Fruit fly (Drosophila melanogaster) whole organism, embryonic: ENCODE results near the gene CG31183.

Experiments
- ATbp ChIP-seq: fragments of 200-800 bp; sonication (Bioruptor generic); optimal IDR thresholded peaks from 2 replicates; lab custom pipeline; 2017; ENCODE audit warnings: missing biosample characterization, mild to moderate bottlenecking, missing genetic modification characterization, missing genetic modification reagents
- B-H1 ChIP-seq: fragments of 200-800 bp; sonication (Bioruptor generic); IDR thresholded peaks from 3 replicates; pipeline ENCODE4 v1.3.6; 2022; ENCODE audit warnings: missing biosample characterization, missing genetic modification characterization
- B-H2 ChIP-seq: fragments of 200-800 bp; sonication (Bioruptor generic); optimal IDR thresholded peaks from 2 replicates; lab custom pipeline; 2018; ENCODE audit warnings: missing biosample characterization, mild to moderate bottlenecking, missing genetic modification characterization
- CG10274 ChIP-seq: fragments of 200-800 bp; sonication (Bioruptor generic); optimal IDR thresholded peaks from 3 replicates; lab custom pipeline; 2017; ENCODE audit warnings: missing biosample characterization, mild to moderate bottlenecking, missing genetic modification characterization
- CG10979 ChIP-seq: fragments of 200-800 bp; sonication (Bioruptor generic); optimal IDR thresholded peaks from 2 replicates; lab custom pipeline; 2018; ENCODE audit warnings: missing biosample characterization, mild to moderate bottlenecking, missing genetic modification characterization, moderate library complexity
- CG12071 ChIP-seq: fragments of 200-800 bp; sonication (Bioruptor generic); optimal IDR thresholded peaks from 3 replicates; lab custom pipeline; 2018; ENCODE audit warnings: missing biosample characterization, mild to moderate bottlenecking, missing genetic modification characterization
- CG12744 ChIP-seq: fragments of 200-800 bp; sonication (Bioruptor generic); optimal IDR thresholded peaks from 2 replicates; lab custom pipeline; 2016; ENCODE audit warnings: missing biosample characterization, missing genetic modification characterization
- CG13775 ChIP-seq: fragments of 200-800 bp; sonication (Bioruptor generic); optimal IDR thresholded peaks from 3 replicates; lab custom pipeline; 2017; ENCODE audit warnings: missing biosample characterization, mild to moderate bottlenecking, missing genetic modification characterization
- CG14965 ChIP-seq: fragments of 200-800 bp; sonication (Bioruptor generic); optimal IDR thresholded peaks from 2 replicates; lab custom pipeline; 2016; ENCODE audit warnings: missing biosample characterization, missing genetic modification characterization, borderline replicate concordance
- CG15073 ChIP-seq: fragments of 200-800 bp; sonication (Bioruptor generic); optimal IDR thresholded peaks from 2 replicates; lab custom pipeline; 2016; ENCODE audit warnings: missing biosample characterization, missing genetic modification characterization
- CG16779 ChIP-seq: fragments of 200-800 bp; sonication (Bioruptor generic); IDR thresholded peaks from 2 replicates; pipeline ENCODE4 v1.3.6; 2022; ENCODE audit warnings: missing biosample characterization, missing genetic modification characterization
- CG16863 ChIP-seq: fragments of 200-800 bp; sonication (Bioruptor generic); optimal IDR thresholded peaks from 3 replicates; lab custom pipeline; 2016; ENCODE audit warnings: missing biosample characterization, missing genetic modification characterization
- CG17361 ChIP-seq: fragments of 200-800 bp; sonication (Bioruptor generic); IDR thresholded peaks from 3 replicates; pipeline ENCODE4 v1.3.6; 2022; ENCODE audit warnings: missing biosample characterization, missing genetic modification characterization
- CG17829 ChIP-seq: fragments of 200-800 bp; optimal IDR thresholded peaks from 2 replicates; lab custom pipeline; 2019; ENCODE audit warnings: missing biosample characterization, mild to moderate bottlenecking, missing genetic modification characterization, moderate library complexity
- CG32772 ChIP-seq: fragments of 200-800 bp; sonication (Bioruptor generic); IDR thresholded peaks from 2 replicates; pipeline ENCODE4 v1.3.6; 2022; ENCODE audit warnings: missing biosample characterization, missing genetic modification characterization
- CG33213 ChIP-seq: fragments of 200-800 bp; sonication (Bioruptor generic); optimal IDR thresholded peaks from 3 replicates; lab custom pipeline; 2016; ENCODE audit warnings: missing biosample characterization, missing genetic modification characterization
- CG33557 ChIP-seq: fragments of 200-800 bp; sonication (Bioruptor generic); optimal IDR thresholded peaks from 2 replicates; lab custom pipeline; 2019; ENCODE audit warnings: missing biosample characterization, mild to moderate bottlenecking, missing genetic modification characterization, moderate library complexity
- CG3847 ChIP-seq: fragments of 200-800 bp; sonication (Bioruptor generic); IDR thresholded peaks from 2 replicates; pipeline ENCODE4 v1.3.6; 2022; ENCODE audit warnings: missing biosample characterization, missing genetic modification characterization
- CG5953 ChIP-seq: fragments of 200-800 bp; sonication (Bioruptor generic); IDR thresholded peaks from 2 replicates; pipeline ENCODE4 v1.3.6; 2022; ENCODE audit warnings: missing biosample characterization, missing genetic modification characterization
- CG8359 ChIP-seq: fragments of 200-800 bp; sonication (Bioruptor generic); optimal IDR thresholded peaks from 2 replicates; lab custom pipeline; 2017; ENCODE audit warnings: missing biosample characterization, mild to moderate bottlenecking, missing genetic modification characterization, borderline replicate concordance
- CG8924 ChIP-seq: fragments of 200-800 bp; optimal IDR thresholded peaks from 3 replicates; lab custom pipeline; 2019; ENCODE audit warnings: missing biosample characterization, mild to moderate bottlenecking, missing genetic modification characterization, moderate library complexity
- CG9437 ChIP-seq: fragments of 200-800 bp; sonication (Bioruptor generic); optimal IDR thresholded peaks from 2 replicates; lab custom pipeline; 2018; ENCODE audit warnings: missing biosample characterization, mild to moderate bottlenecking, missing genetic modification characterization
- CHES-1-like ChIP-seq: fragments of 200-800 bp; sonication (Bioruptor generic); optimal IDR thresholded peaks from 2 replicates; lab custom pipeline; 2016; ENCODE audit warnings: missing biosample characterization, missing genetic modification characterization
- D19A ChIP-seq: fragments of 200-800 bp; optimal IDR thresholded peaks from 3 replicates; lab custom pipeline; 2019; ENCODE audit warnings: missing biosample characterization, mild to moderate bottlenecking, missing genetic modification characterization, moderate library complexity
- Eip74EF ChIP-seq, 2 experiments: fragments of 200-800 bp in 1 of 2; fragments of >200 bp in 1 of 2; sonication (Bioruptor generic) in 1 of 2; optimal IDR thresholded peaks; 2 replicates each; lab custom pipeline; 2017 to 2019; ENCODE audit warnings: missing biosample characterization in 2 of 2, missing genetic modification characterization in 2 of 2, mild to moderate bottlenecking in 1 of 2, moderate library complexity in 1 of 2
- Ets65A ChIP-seq: fragments of 200-800 bp; sonication (Bioruptor generic); peaks from one replicate; lab custom pipeline; 2016; ENCODE audit warnings: missing biosample characterization, missing genetic modification characterization
- Mrtf ChIP-seq: fragments of 200-800 bp; sonication (Bioruptor generic); IDR thresholded peaks from 3 replicates; pipeline ENCODE4 v1.3.6; 2022; ENCODE audit warnings: missing biosample characterization, missing genetic modification characterization
- Oaz ChIP-seq: fragments of 200-800 bp; sonication (Bioruptor generic); IDR thresholded peaks from 2 replicates; pipeline ENCODE4 v1.3.6; 2022; ENCODE audit warnings: missing biosample characterization, missing genetic modification characterization
- Rfx ChIP-seq: fragments of 200-800 bp; sonication (Bioruptor generic); IDR thresholded peaks from 2 replicates; pipeline ENCODE4 v1.3.6; 2022; ENCODE audit warnings: missing biosample characterization, missing genetic modification characterization
- Sin3A ChIP-seq: fragments of >200 bp; optimal IDR thresholded peaks from 2 replicates; lab custom pipeline; 2018
- ap ChIP-seq: fragments of 200-800 bp; sonication (Bioruptor generic); IDR thresholded peaks from 2 replicates; pipeline ENCODE4 v1.3.6; 2022; ENCODE audit warnings: missing biosample characterization, missing genetic modification characterization
- bcd ChIP-seq: fragments of 200-800 bp; sonication (Bioruptor generic); optimal IDR thresholded peaks from 2 replicates; lab custom pipeline; 2017; ENCODE audit warnings: missing biosample characterization, mild to moderate bottlenecking, missing genetic modification characterization
- bsh ChIP-seq, 2 experiments: fragments of 200-800 bp; sonication (Bioruptor generic); optimal IDR thresholded peaks; 2 replicates each; lab custom pipeline; 2017 to 2018; ENCODE audit warnings: mild to moderate bottlenecking in 2 of 2, missing biosample characterization in 2 of 2, missing genetic modification characterization in 2 of 2, moderate library complexity in 1 of 2
- cwo ChIP-seq: fragments of 200-800 bp; sonication (Bioruptor generic); optimal IDR thresholded peaks from 3 replicates; lab custom pipeline; 2017; ENCODE audit warnings: missing biosample characterization, missing genetic modification characterization, mild to moderate bottlenecking, moderate library complexity, missing genetic modification reagents
- dimm ChIP-seq: fragments of 200-800 bp; sonication (Bioruptor generic); IDR thresholded peaks from 2 replicates; pipeline ENCODE4 v1.3.6; 2022; ENCODE audit warnings: missing biosample characterization, missing genetic modification characterization
- dm ChIP-seq: fragments of 200-800 bp; sonication (Bioruptor generic); optimal IDR thresholded peaks from 3 replicates; lab custom pipeline; 2016; ENCODE audit warnings: missing biosample characterization, missing genetic modification characterization
- esg ChIP-seq: fragments of 200-800 bp; sonication (Bioruptor generic); conservative IDR thresholded peaks from 2 replicates; pipeline ENCODE4 v1.3.6; 2022; ENCODE audit warnings: missing biosample characterization, missing genetic modification characterization
- gfzf ChIP-seq: fragments of 200-800 bp; sonication (Bioruptor generic); optimal IDR thresholded peaks from 2 replicates; lab custom pipeline; 2016; ENCODE audit warnings: missing biosample characterization, mild to moderate bottlenecking, missing genetic modification characterization, moderate library complexity
- grn ChIP-seq: fragments of 200-800 bp; sonication (Bioruptor generic); optimal IDR thresholded peaks from 3 replicates; lab custom pipeline; 2017; ENCODE audit warnings: missing biosample characterization, missing genetic modification characterization
- gro ChIP-seq: fragments of 200-800 bp; sonication (Bioruptor generic); optimal IDR thresholded peaks from 2 replicates; lab custom pipeline; 2016; ENCODE audit warnings: missing biosample characterization, missing genetic modification characterization
- mirr ChIP-seq: fragments of 200-800 bp; sonication (Bioruptor generic); optimal IDR thresholded peaks from 3 replicates; lab custom pipeline; 2018; ENCODE audit warnings: missing biosample characterization, mild to moderate bottlenecking, missing genetic modification characterization
- peb ChIP-seq: fragments of 200-800 bp; sonication (Bioruptor generic); IDR thresholded peaks from 2 replicates; pipeline ENCODE4 v1.3.6; 2022; ENCODE audit warnings: missing biosample characterization, missing genetic modification characterization
- pho ChIP-seq: fragments of 200-800 bp; sonication (Bioruptor generic); optimal IDR thresholded peaks from 2 replicates; lab custom pipeline; 2016; ENCODE audit warnings: missing biosample characterization, missing genetic modification characterization
- prd ChIP-seq, 3 experiments: fragments of >200 bp in 2 of 3; fragments of 200-800 bp in 1 of 3; sonication (Bioruptor generic) in 1 of 3; optimal IDR thresholded peaks in 2 of 3; IDR thresholded peaks in 1 of 3; 2 replicates in 2 of 3; 3 replicates in 1 of 3; pipeline versions ENCODE4 v1.3.6 to Lab custom; 2017 to 2022; ENCODE audit warnings: missing biosample characterization in 1 of 3, missing genetic modification characterization in 1 of 3
- ranshi ChIP-seq: fragments of 200-800 bp; sonication (Bioruptor generic); IDR thresholded peaks from 2 replicates; pipeline ENCODE4 v1.3.6; 2022; ENCODE audit warnings: missing biosample characterization, missing genetic modification characterization
- rib ChIP-seq: fragments of 200-800 bp; sonication (Bioruptor generic); IDR thresholded peaks from 2 replicates; pipeline ENCODE4 v1.3.6; 2022; ENCODE audit warnings: missing biosample characterization, missing genetic modification characterization
- run ChIP-seq: fragments of 200-800 bp; sonication (Bioruptor generic); optimal IDR thresholded peaks from 3 replicates; lab custom pipeline; 2018; ENCODE audit warnings: missing biosample characterization, mild to moderate bottlenecking, missing genetic modification characterization
- shn ChIP-seq: fragments of 200-800 bp; sonication (Bioruptor generic); optimal IDR thresholded peaks from 3 replicates; lab custom pipeline; 2016; ENCODE audit warnings: missing biosample characterization, missing genetic modification characterization
- stc ChIP-seq: fragments of 200-800 bp; sonication (Bioruptor generic); IDR thresholded peaks from 2 replicates; pipeline ENCODE4 v1.3.6; 2022; ENCODE audit warnings: missing biosample characterization, missing genetic modification characterization
- tll ChIP-seq, 2 experiments: fragments of 200-800 bp in 1 of 2; fragments of >200 bp in 1 of 2; sonication (Bioruptor generic) in 1 of 2; optimal IDR thresholded peaks; 2 replicates each; lab custom pipeline; 2017 to 2019; ENCODE audit warnings: missing biosample characterization in 2 of 2, missing genetic modification characterization in 2 of 2, mild to moderate bottlenecking in 1 of 2, moderate library complexity in 1 of 2
- twi ChIP-seq: fragments of 200-800 bp; optimal IDR thresholded peaks from 2 replicates; lab custom pipeline; 2019; ENCODE audit warnings: missing biosample characterization, mild to moderate bottlenecking, missing genetic modification characterization, moderate library complexity
- yki ChIP-seq: fragments of >200 bp; optimal IDR thresholded peaks from 3 replicates; lab custom pipeline; 2018

CG31183 gene

dm6 chr3R:15920751-15921156 lies 45.0 kb upstream of the CG31183 start, which contains the start of gene Fbxl7 (continued):
- TF ChIP-seq CG15073 (GFP tag; lab: Kevin White, UChicago) (no peak), ap (no peak), D19A (tag; lab: Kevin White, UChicago) (no peak), CG12071 (GFP tag; lab: Kevin White, UChicago) (no peak), CG17361 (GFP tag; lab: Robert Waterston, UW) (no peak), ATbp (GFP tag; lab: Kevin White, UChicago) (no peak), peb (GFP tag; lab: Robert Waterston, UW) (no peak), cwo (GFP tag; lab: Kevin White, UChicago) (no peak), gfzf (GFP tag; lab: Kevin White, UChicago) (no peak), Oaz (GFP tag; lab: Robert Waterston, UW) (no peak), CHES-1-like (no peak), CG9437 (GFP tag; lab: Kevin White, UChicago) (no peak), CG13775 (GFP tag; lab: Kevin White, UChicago) (no peak), CG10979 (tag; lab: Kevin White, UChicago) (no peak), yki (lab: Kevin White, UChicago) (peak; percentile 37), pho (GFP tag; lab: Kevin White, UChicago) (no peak), CG5953 (GFP tag; lab: Robert Waterston, UW) (no peak), CG10274 (GFP tag; lab: Kevin White, UChicago) (no peak), CG16863 (GFP tag; lab: Kevin White, UChicago) (no peak), grn (GFP tag; lab: Kevin White, UChicago) (no peak), B-H1 (GFP tag; lab: Robert Waterston, UW) (no peak), CG14965 (GFP tag; lab: Kevin White, UChicago) (no peak), Eip74EF (GFP tag; optimal IDR thresholded peaks at IDR 0.05; lab: Kevin White, UChicago) (no peak), mirr (GFP tag; lab: Kevin White, UChicago) (no peak), B-H2 (GFP tag; lab: Kevin White, UChicago) (no peak), CG8924 (peak; percentile 35), CG33213 (GFP tag; lab: Kevin White, UChicago) (no peak), prd (optimal IDR thresholded peaks at IDR 0.05; lab: Kevin White, UChicago) (no peak), prd (GFP tag; IDR thresholded peaks at IDR 0.05; lab: Robert Waterston, UW) (no peak; the same call in 2 of the 3 replicates), CG12744 (GFP tag; lab: Kevin White, UChicago) (no peak), Sin3A (lab: Kevin White, UChicago) (no peak), dm (no peak), gro (GFP tag; lab: Kevin White, UChicago) (no peak), Ets65A (GFP tag; lab: Kevin White, UChicago) (no peak), shn (no peak), rib (peak; percentile 64), dimm (GFP tag; lab: Robert Waterston, UW) (no peak), stc (GFP tag; lab: Robert Waterston, UW) (no peak), CG32772 (GFP tag; lab: Robert Waterston, UW) (no peak), esg (GFP tag; lab: Robert Waterston, UW) (no peak), CG16779 (GFP tag; lab: Robert Waterston, UW) (no peak), run (no peak), ranshi (no peak), tll (GFP tag; optimal IDR thresholded peaks at IDR 0.05; lab: Kevin White, UChicago) (peak in 1 of 2 experiments; percentile 89), Rfx (GFP tag; lab: Robert Waterston, UW) (0 out of 2 replicates have a peak, but pooled peaks have one; percentile 20), CG8359 (GFP tag; lab: Kevin White, UChicago) (no peak), twi (no peak), CG3847 (GFP tag; lab: Robert Waterston, UW) (no peak), bsh (GFP tag; optimal IDR thresholded peaks at IDR 0.05; lab: Kevin White, UChicago) (no peak), Mrtf (GFP tag; lab: Robert Waterston, UW) (no peak), bcd (GFP tag; lab: Kevin White, UChicago) (no peak), CG17829 (tag; lab: Kevin White, UChicago) (peak; percentile 38), CG33557 (no peak)
